Worm (Caenorhabditis elegans): ENCODE results near the gene clec-33.

Gene clec-33

ce11 chrV:16902726-16903125 lies 33.1 kb upstream of the clec-33 start, which contains the start of gene srd-68:
Gene srd-68, minus strand, starts transcription at chrV:16902826.
- TF ChIP-seq tbx-37 (GFP tag; conservative IDR thresholded peaks at IDR 0.05) (no peak), ets-7 (tag; optimal IDR thresholded peaks at IDR 0.05) (no peak), B0310.2 (tag; optimal IDR thresholded peaks at IDR 0.05) (no peak), ceh-13 (GFP tag; optimal IDR thresholded peaks at IDR 0.05) (no peak), sea-1 (GFP tag; conservative IDR thresholded peaks at IDR 0.05) (no peak), flt-1 (GFP tag; IDR thresholded peaks at IDR 0.05) (no peak), hmg-4 (GFP tag; optimal IDR thresholded peaks at IDR 0.05) (no peak), hmbx-1 (tag; optimal IDR thresholded peaks at IDR 0.05) (no peak), ama-1 (optimal IDR thresholded peaks at IDR 0.05) (no peak), ceh-36 (tag; optimal IDR thresholded peaks at IDR 0.05) (no peak), tbx-11 (GFP tag; IDR thresholded peaks at IDR 0.05) (no peak), hnd-1 (tag; optimal IDR thresholded peaks at IDR 0.05) (no peak), aly-1 (tag; optimal IDR thresholded peaks at IDR 0.05) (no peak), tra-4 (tag; optimal IDR thresholded peaks at IDR 0.05) (no peak), F13C5.2 (tag; optimal IDR thresholded peaks at IDR 0.05) (no peak), scrt-1 (GFP tag; IDR thresholded peaks at IDR 0.05) (no peak), pes-1 (GFP tag; IDR thresholded peaks at IDR 0.05) (no peak)

DNA sequence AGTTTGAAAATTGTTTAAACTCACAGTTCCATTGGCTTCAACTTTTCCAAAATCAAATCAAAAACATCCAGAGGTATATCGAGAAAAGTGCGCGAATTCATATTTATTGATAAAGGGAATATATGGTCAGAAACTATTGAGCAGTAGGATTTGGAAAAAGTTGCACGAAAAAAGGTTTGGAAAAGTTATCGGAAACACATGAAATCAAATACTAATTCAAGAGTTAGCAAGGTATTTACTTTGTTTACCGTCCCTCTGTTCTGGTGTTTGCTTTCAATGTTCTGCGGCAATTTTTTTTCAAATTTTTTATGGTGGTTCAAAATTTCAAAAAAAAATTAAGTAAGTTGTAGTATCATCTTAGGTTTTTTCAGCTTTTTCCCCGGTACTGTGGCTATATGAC lies 29.7 kb upstream of the clec-33 start, which contains the start of gene fbxa-45:
Gene fbxa-45, minus strand, starts transcription at position 101 of the 400 bp plus-strand sequence.
- TF ChIP-seq tbx-11 (GFP tag; IDR thresholded peaks at IDR 0.05): no peak
- no peak for TF ChIP-seq ceh-13 (GFP tag; optimal IDR thresholded peaks at IDR 0.05)
- no peak for TF ChIP-seq aly-1 (tag; optimal IDR thresholded peaks at IDR 0.05)
- TF ChIP-seq hnd-1 (tag; optimal IDR thresholded peaks at IDR 0.05): no peak
- TF ChIP-seq hmbx-1 (tag; optimal IDR thresholded peaks at IDR 0.05): no peak
- TF ChIP-seq flt-1 (GFP tag; IDR thresholded peaks at IDR 0.05): no peak
- TF ChIP-seq F13C5.2 (tag; optimal IDR thresholded peaks at IDR 0.05): no peak
- TF ChIP-seq sea-1 (GFP tag; conservative IDR thresholded peaks at IDR 0.05): no peak
- TF ChIP-seq ceh-36 (tag; optimal IDR thresholded peaks at IDR 0.05): no peak
- no peak for TF ChIP-seq B0310.2 (tag; optimal IDR thresholded peaks at IDR 0.05)
- no peak for TF ChIP-seq scrt-1 (GFP tag; IDR thresholded peaks at IDR 0.05)
- TF ChIP-seq tbx-37 (GFP tag; conservative IDR thresholded peaks at IDR 0.05): no peak
- TF ChIP-seq ets-7 (tag; optimal IDR thresholded peaks at IDR 0.05): no peak

DNA sequence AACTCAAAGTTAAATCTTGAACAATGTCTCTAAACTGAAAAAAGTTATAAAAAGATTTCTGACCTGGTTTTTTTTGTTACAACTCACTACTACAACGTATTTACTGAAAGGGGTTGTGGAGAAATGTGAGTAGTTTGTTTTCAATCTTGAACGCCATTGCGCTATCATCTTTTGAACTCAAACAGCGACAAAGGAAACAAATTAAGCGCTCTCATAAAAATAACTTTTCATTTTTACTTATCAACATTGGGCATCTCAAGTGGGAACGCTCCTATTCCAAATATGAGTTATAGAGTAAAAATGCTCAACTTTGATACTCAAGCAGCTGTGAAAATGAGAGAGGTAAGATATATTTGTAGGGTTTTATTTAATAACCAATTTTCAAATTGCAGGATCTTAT lies 23.8 kb upstream of the clec-33 start, which contains the start of gene F09C6.15:
Gene F09C6.15, plus strand, starts transcription at position 301 of the 400 bp plus-strand sequence.
- TF ChIP-seq aly-1 (tag; optimal IDR thresholded peaks at IDR 0.05) (no peak), hmbx-1 (tag; optimal IDR thresholded peaks at IDR 0.05) (no peak), scrt-1 (GFP tag; IDR thresholded peaks at IDR 0.05) (no peak), ceh-13 (GFP tag; optimal IDR thresholded peaks at IDR 0.05) (no peak), tbx-37 (GFP tag; conservative IDR thresholded peaks at IDR 0.05) (no peak), hmg-4 (GFP tag; optimal IDR thresholded peaks at IDR 0.05) (no peak), tbx-11 (GFP tag; IDR thresholded peaks at IDR 0.05) (no peak), sea-1 (GFP tag; conservative IDR thresholded peaks at IDR 0.05) (no peak), ama-1 (optimal IDR thresholded peaks at IDR 0.05) (no peak), flt-1 (GFP tag; IDR thresholded peaks at IDR 0.05) (no peak), F13C5.2 (tag; optimal IDR thresholded peaks at IDR 0.05) (no peak)

- TF ChIP-seq scrt-1 (GFP tag; IDR thresholded peaks at IDR 0.05) (no peak), hmbx-1 (tag; optimal IDR thresholded peaks at IDR 0.05) (no peak), ets-7 (tag; optimal IDR thresholded peaks at IDR 0.05) (no peak), tbx-11 (GFP tag; IDR thresholded peaks at IDR 0.05) (no peak), tbx-37 (GFP tag; conservative IDR thresholded peaks at IDR 0.05) (no peak), B0310.2 (tag; optimal IDR thresholded peaks at IDR 0.05) (no peak), hnd-1 (tag; optimal IDR thresholded peaks at IDR 0.05) (no peak), hmg-4 (GFP tag; optimal IDR thresholded peaks at IDR 0.05) (no peak), tra-4 (tag; optimal IDR thresholded peaks at IDR 0.05) (no peak), flt-1 (GFP tag; IDR thresholded peaks at IDR 0.05) (no peak), ceh-36 (tag; optimal IDR thresholded peaks at IDR 0.05) (no peak), ama-1 (optimal IDR thresholded peaks at IDR 0.05) (no peak), ceh-13 (GFP tag; optimal IDR thresholded peaks at IDR 0.05) (no peak), aly-1 (tag; optimal IDR thresholded peaks at IDR 0.05) (no peak)
Measured at ce11 chrV:16888788-16889325, 19.2 kb upstream of the clec-33 start, which contains the start of the genes ifas-2 and fbxa-44. Gene ifas-2, minus strand, starts transcription at chrV:16888888. Gene fbxa-44, plus strand, starts transcription at chrV:16889275.

DNA sequence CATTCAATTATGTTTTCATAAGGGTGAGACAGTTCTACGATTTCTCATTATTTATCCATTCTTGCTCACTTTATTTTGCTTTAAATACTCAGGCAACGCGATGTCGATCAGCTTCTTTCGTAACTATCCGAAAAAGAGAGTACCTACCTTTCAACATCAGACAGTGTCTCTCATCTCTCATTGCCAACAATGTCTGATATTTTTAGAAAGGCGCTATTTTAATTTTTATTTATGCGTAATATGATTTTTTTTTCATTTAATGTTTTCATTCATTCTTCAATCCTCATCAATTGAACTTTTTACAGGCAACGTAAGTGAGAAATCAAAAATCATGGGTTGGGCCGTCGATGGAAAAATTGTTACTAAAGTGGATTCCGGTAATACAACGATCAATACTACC lies 15.1 kb upstream of the clec-33 start, which contains the start of gene F09C6.13:
Gene F09C6.13, plus strand, starts transcription at position 301 of the 400 bp plus-strand sequence.
- no peak for TF ChIP-seq sea-1 (GFP tag; conservative IDR thresholded peaks at IDR 0.05)
- TF ChIP-seq B0310.2 (tag; optimal IDR thresholded peaks at IDR 0.05): no peak
- no peak for TF ChIP-seq ets-7 (tag; optimal IDR thresholded peaks at IDR 0.05)
- TF ChIP-seq flt-1 (GFP tag; IDR thresholded peaks at IDR 0.05): no peak
- no peak for TF ChIP-seq F13C5.2 (tag; optimal IDR thresholded peaks at IDR 0.05)
- TF ChIP-seq hmbx-1 (tag; optimal IDR thresholded peaks at IDR 0.05): no peak
- no peak for TF ChIP-seq ama-1 (optimal IDR thresholded peaks at IDR 0.05)
- no peak for TF ChIP-seq ceh-13 (GFP tag; optimal IDR thresholded peaks at IDR 0.05)
- no peak for TF ChIP-seq tbx-37 (GFP tag; conservative IDR thresholded peaks at IDR 0.05)
- no peak for TF ChIP-seq scrt-1 (GFP tag; IDR thresholded peaks at IDR 0.05)
- TF ChIP-seq tra-4 (tag; optimal IDR thresholded peaks at IDR 0.05): no peak
- TF ChIP-seq hmg-4 (GFP tag; optimal IDR thresholded peaks at IDR 0.05): no peak
- TF ChIP-seq hnd-1 (tag; optimal IDR thresholded peaks at IDR 0.05): no peak
- TF ChIP-seq ceh-36 (tag; optimal IDR thresholded peaks at IDR 0.05): no peak
- no peak for TF ChIP-seq pes-1 (GFP tag; IDR thresholded peaks at IDR 0.05)
- TF ChIP-seq tbx-11 (GFP tag; IDR thresholded peaks at IDR 0.05): no peak

DNA sequence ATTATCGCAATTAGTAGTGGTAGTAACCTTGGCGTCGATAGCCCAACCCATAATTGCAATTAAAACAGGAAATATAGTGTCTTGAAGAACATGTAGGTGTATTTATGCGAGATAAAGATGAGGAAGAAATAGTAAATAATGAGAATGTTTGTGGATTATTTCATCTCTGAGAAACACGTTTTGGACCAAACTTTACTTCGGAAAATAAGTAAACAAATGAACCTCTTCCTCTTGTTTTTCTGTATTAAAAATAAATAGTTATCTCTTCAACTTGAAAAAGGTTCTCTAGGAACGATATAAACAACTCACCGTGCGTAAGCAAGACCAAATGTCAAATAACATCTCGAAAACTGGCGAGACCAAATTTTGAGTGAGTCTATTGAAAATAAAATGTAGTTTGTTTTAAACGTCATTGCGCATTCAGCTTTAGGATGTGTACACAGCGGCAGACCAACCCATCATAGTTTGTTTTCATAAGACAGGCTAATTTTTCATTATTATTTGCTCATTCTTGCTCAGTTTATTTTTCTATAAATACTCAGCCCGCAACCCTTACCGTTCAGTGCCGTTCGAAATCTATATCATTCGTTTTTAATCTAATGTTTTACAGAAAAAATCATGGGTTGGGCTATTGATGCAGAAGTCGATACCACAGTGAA lies 12.7 kb upstream of the clec-33 start, which contains the start of the genes F09C6.11 and F09C6.12:
Gene F09C6.11, minus strand, starts transcription at position 51 of the 659 bp plus-strand sequence.
Gene F09C6.12, plus strand, starts transcription at position 609 of the 659 bp plus-strand sequence.
- TF ChIP-seq hmbx-1 (tag; optimal IDR thresholded peaks at IDR 0.05) (no peak), sea-1 (GFP tag; conservative IDR thresholded peaks at IDR 0.05) (no peak), pes-1 (GFP tag; IDR thresholded peaks at IDR 0.05) (no peak), ets-7 (tag; optimal IDR thresholded peaks at IDR 0.05) (no peak), ama-1 (optimal IDR thresholded peaks at IDR 0.05) (no peak), F13C5.2 (tag; optimal IDR thresholded peaks at IDR 0.05) (no peak), ceh-36 (tag; optimal IDR thresholded peaks at IDR 0.05) (no peak), tbx-11 (GFP tag; IDR thresholded peaks at IDR 0.05) (no peak), tra-4 (tag; optimal IDR thresholded peaks at IDR 0.05) (no peak), tbx-37 (GFP tag; conservative IDR thresholded peaks at IDR 0.05) (no peak), hmg-4 (GFP tag; optimal IDR thresholded peaks at IDR 0.05) (no peak), B0310.2 (tag; optimal IDR thresholded peaks at IDR 0.05) (no peak), scrt-1 (GFP tag; IDR thresholded peaks at IDR 0.05) (no peak), ceh-13 (GFP tag; optimal IDR thresholded peaks at IDR 0.05) (no peak), hnd-1 (tag; optimal IDR thresholded peaks at IDR 0.05) (no peak), flt-1 (GFP tag; IDR thresholded peaks at IDR 0.05) (no peak), aly-1 (tag; optimal IDR thresholded peaks at IDR 0.05) (no peak)
